Worm (Caenorhabditis elegans): Measurements from ENCODE around the gene ZK673.2.
"Not testable (repeated sequence)": the region's sequence is repeated elsewhere in the genome, so short reads cannot be mapped to it uniquely, and the experiment has no call there.

ce11 chrII:10442846-10443245 lies 5.2 kb upstream of the ZK673.2 start, which contains the start of gene ZK673.1:
- TF ChIP-seq F26F4.8 (GFP tag; conservative IDR thresholded peaks at IDR 0.05); nhr-25 (tag; optimal IDR thresholded peaks at IDR 0.05; ENCODE audit: borderline replicate concordance, insufficient read depth); dmd-6 (GFP tag; IDR thresholded peaks at IDR 0.05); tra-1 (GFP tag; IDR thresholded peaks at IDR 0.05); hmg-1.1 (GFP tag; IDR thresholded peaks at IDR 0.05); dpl-1 (GFP tag; optimal IDR thresholded peaks at IDR 0.05); skn-1 (tag; optimal IDR thresholded peaks at IDR 0.05); tag-97 (GFP tag; IDR thresholded peaks at IDR 0.05); ztf-11 (tag; optimal IDR thresholded peaks at IDR 0.05); ces-1 (GFP tag; optimal IDR thresholded peaks at IDR 0.05); unc-39 (tag; optimal IDR thresholded peaks at IDR 0.05): not testable (repeated sequence)

Data from whole organism, L4 larva.